Worm (Caenorhabditis elegans) whole organism, midembryonic: ENCODE measurements around the gene hog-1.

ENCODE experiments used
- T22C8.4 ChIP-seq: fragments of 200-800 bp; sonication (Bioruptor generic); IDR thresholded peaks from 2 replicates; pipeline ENCODE4 v1.3.6; 2022; ENCODE audit warnings: missing genetic modification characterization, missing compliant biosample characterization
- cog-1 ChIP-seq: sonication (generic microtip); optimal IDR thresholded peaks from 2 replicates; lab custom pipeline; 2016; ENCODE audit warnings: missing genetic modification characterization, missing compliant biosample characterization
- flt-1 ChIP-seq: fragments of 200-800 bp; sonication (Bioruptor generic); IDR thresholded peaks from 2 replicates; pipeline ENCODE4 v1.3.6; 2022; ENCODE audit warnings: missing genetic modification characterization, missing compliant biosample characterization
- klf-2 ChIP-seq: fragments of 200-800 bp; sonication (Bioruptor generic); conservative IDR thresholded peaks from 2 replicates; pipeline ENCODE4 v1.3.6; 2022; ENCODE audit warnings: missing genetic modification reagents, missing genetic modification characterization, missing compliant biosample characterization
- med-1 ChIP-seq: sonication (generic microtip); optimal IDR thresholded peaks from 2 replicates; lab custom pipeline; 2017; ENCODE audit warnings: missing genetic modification characterization, mild to moderate bottlenecking, missing compliant biosample characterization, antibody characterized with exemption, missing genetic modification reagents; ENCODE audit not compliant: insufficient read depth
- ref-1 ChIP-seq: fragments of 200-800 bp; sonication (Bioruptor generic); conservative IDR thresholded peaks from 2 replicates; pipeline ENCODE4 v1.3.6; 2022; ENCODE audit warnings: missing genetic modification reagents, missing genetic modification characterization, missing compliant biosample characterization
- tab-1 ChIP-seq: fragments of 200-800 bp; sonication (Bioruptor generic); IDR thresholded peaks from 2 replicates; pipeline ENCODE4 v1.3.6; 2022; ENCODE audit warnings: missing genetic modification characterization, missing compliant biosample characterization
- ztf-23 ChIP-seq: fragments of 200-800 bp; sonication (Bioruptor generic); IDR thresholded peaks from 2 replicates; pipeline ENCODE4 v1.3.6; 2022; ENCODE audit warnings: missing genetic modification reagents, missing genetic modification characterization, missing compliant biosample characterization
- ztf-29 ChIP-seq: fragments of 200-800 bp; sonication (Bioruptor generic); IDR thresholded peaks from 2 replicates; pipeline ENCODE4 v1.3.6; 2022; ENCODE audit warnings: missing genetic modification reagents, missing genetic modification characterization, missing compliant biosample characterization

The hog-1 gene

ce11 chrX:5805872-5806472 is 48.1 kb downstream of the hog-1 start, which contains the start of gene F13D11.3:
Gene F13D11.3, minus strand, starts transcription at chrX:5805922.
- TF ChIP-seq klf-2 (no peak), ztf-23 (GFP tag; lab: Robert Waterston, UW) (no peak), tab-1 (GFP tag; lab: Robert Waterston, UW) (no peak), ref-1 (GFP tag; lab: Robert Waterston, UW) (no peak), med-1 (GFP tag; lab: Kevin White, UChicago) (no peak), cog-1 (no peak), T22C8.4 (no peak), flt-1 (GFP tag; lab: Robert Waterston, UW) (no peak), ztf-29 (no peak)

ce11 chrX:5803492-5803891 is 50.6 kb downstream of the hog-1 start:
- no peak for TF ChIP-seq med-1 (GFP tag; lab: Kevin White, UChicago)
- TF ChIP-seq ref-1 (GFP tag; lab: Robert Waterston, UW): no peak
- no peak for TF ChIP-seq klf-2
- no peak for TF ChIP-seq ztf-23 (GFP tag; lab: Robert Waterston, UW)
- no peak for TF ChIP-seq tab-1 (GFP tag; lab: Robert Waterston, UW)
- TF ChIP-seq T22C8.4: no peak
- no peak for TF ChIP-seq ztf-29
- no peak for TF ChIP-seq flt-1 (GFP tag; lab: Robert Waterston, UW)
- no peak for TF ChIP-seq cog-1

ce11 chrX:5802582-5802981 is 51.5 kb downstream of the hog-1 start:
- TF ChIP-seq klf-2 (no peak), med-1 (GFP tag; lab: Kevin White, UChicago) (no peak), tab-1 (GFP tag; lab: Robert Waterston, UW) (no peak), ref-1 (GFP tag; lab: Robert Waterston, UW) (no peak), ztf-29 (no peak), cog-1 (no peak), ztf-23 (GFP tag; lab: Robert Waterston, UW) (no peak), T22C8.4 (no peak), flt-1 (GFP tag; lab: Robert Waterston, UW) (no peak)
